Worm (Caenorhabditis elegans): ENCODE measurements around the gene Y41C4A.8.

ce11 chrIII:11683038-11683437 is 25.6 kb downstream of the Y41C4A.8 start:
- TF ChIP-seq dao-5 (tag; optimal IDR thresholded peaks at IDR 0.05), result no peak
- TF ChIP-seq him-1 (tag; optimal IDR thresholded peaks at IDR 0.05), result no peak

Data from whole organism, L4/young adult.